Fruit fly (Drosophila melanogaster): ENCODE data around the gene CG1271.

- no peak for TF ChIP-seq CTCF (optimal IDR thresholded peaks at IDR 0.05)
- TF ChIP-seq CG8478 (optimal IDR thresholded peaks at IDR 0.05): no peak
Observed at dm6 chr3L:3077568-3078107, 25.3 kb downstream of the CG1271 start.

Measured in S2 (cell line).